5 fruit fly cellular contexts compared by ENCODE assay signal in the genomic region with DNA sequence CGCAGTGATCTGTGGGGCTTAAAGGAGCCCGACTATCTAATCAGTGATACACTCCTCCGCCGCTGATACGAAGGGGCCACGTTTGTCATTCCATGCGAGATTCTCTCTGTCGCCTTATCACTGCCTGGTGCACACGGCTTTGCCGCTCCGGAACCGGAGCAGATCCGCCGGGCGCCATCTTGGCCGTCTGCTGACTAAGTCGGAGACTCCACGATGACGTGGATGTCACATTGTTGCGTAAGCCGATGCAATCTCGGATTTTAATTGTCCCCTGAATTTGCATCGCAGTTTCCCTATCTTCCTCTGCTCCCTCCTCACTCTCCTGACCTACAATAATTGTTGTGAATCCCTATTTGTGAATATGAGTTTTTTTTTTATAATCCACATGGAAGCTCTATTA.
TF ChIP-seq lines count a peak whose summit lies in the region.

No protein-coding gene starts in this region.

- no peak for TF ChIP-seq CTCF in whole organism, embryonic (GFP tag; optimal IDR thresholded peaks at IDR 0.05; lab: Kevin White, UChicago)

TF ChIP-seq in whole organism, adult, 20 proteins besides CTCF, POLR2A, EP300 and RAD21:
- TF ChIP-seq CG5204 (GFP tag; optimal IDR thresholded peaks at IDR 0.05; lab: Kevin White, UChicago) (no peak), CG7045 (GFP tag; optimal IDR thresholded peaks at IDR 0.05; lab: Kevin White, UChicago) (no peak), Crg-1 (GFP tag; optimal IDR thresholded peaks at IDR 0.05; lab: Kevin White, UChicago) (no peak), cic (GFP tag; optimal IDR thresholded peaks at IDR 0.05; lab: Kevin White, UChicago) (no peak), toe (GFP tag; optimal IDR thresholded peaks at IDR 0.05; lab: Kevin White, UChicago) (no peak), kay (GFP tag; lab: Kevin White, UChicago; ENCODE audit: borderline replicate concordance) (peak; percentile 11), CG7101 (tag; optimal IDR thresholded peaks at IDR 0.05; lab: Kevin White, UChicago) (no peak), CG33017 (tag; optimal IDR thresholded peaks at IDR 0.05; lab: Kevin White, UChicago) (no peak), Mnt (GFP tag; optimal IDR thresholded peaks at IDR 0.05; lab: Kevin White, UChicago) (no peak)

TF ChIP-seq in whole organism, embryonic, 481 proteins besides CTCF, POLR2A, EP300 and RAD21:
- TF ChIP-seq MTF-1 (GFP tag; optimal IDR thresholded peaks at IDR 0.05; lab: Kevin White, UChicago; ENCODE audit: borderline replicate concordance) (peak; percentile 71), CG7745 (tag; optimal IDR thresholded peaks at IDR 0.05; lab: Kevin White, UChicago) (no peak), CG7839 (tag; optimal IDR thresholded peaks at IDR 0.05; lab: Kevin White, UChicago) (no peak), ssp (GFP tag; IDR thresholded peaks at IDR 0.05; lab: Robert Waterston, UW) (no peak), Deaf1 (tag; optimal IDR thresholded peaks at IDR 0.05; lab: Kevin White, UChicago) (no peak), cas (GFP tag; IDR thresholded peaks at IDR 0.05; lab: Robert Waterston, UW) (no peak), CG15514 (GFP tag; optimal IDR thresholded peaks at IDR 0.05; lab: Kevin White, UChicago) (peak; percentile 35), Pdp1 (GFP tag; optimal IDR thresholded peaks at IDR 0.05; lab: Kevin White, UChicago) (peak in 1 of 2 experiments; percentile 31), ara (GFP tag; IDR thresholded peaks at IDR 0.05; lab: Robert Waterston, UW) (no peak), jumu (GFP tag; optimal IDR thresholded peaks at IDR 0.05; lab: Kevin White, UChicago) (no peak), Dref (GFP tag; IDR thresholded peaks at IDR 0.05; lab: Robert Waterston, UW) (0 out of 2 replicates have a peak, but pooled peaks have one; percentile 8), CG8089 (GFP tag; optimal IDR thresholded peaks at IDR 0.05; lab: Kevin White, UChicago) (no peak), phol (tag; optimal IDR thresholded peaks at IDR 0.05; lab: Kevin White, UChicago) (peak; percentile 24), CG16863 (GFP tag; optimal IDR thresholded peaks at IDR 0.05; lab: Kevin White, UChicago) (no peak), grn (GFP tag; optimal IDR thresholded peaks at IDR 0.05; lab: Kevin White, UChicago) (peak; percentile 52), Lhr (GFP tag; optimal IDR thresholded peaks at IDR 0.05; lab: Kevin White, UChicago) (no peak), ro (GFP tag; IDR thresholded peaks at IDR 0.05; lab: Robert Waterston, UW) (no peak), CHES-1-like (GFP tag; optimal IDR thresholded peaks at IDR 0.05; lab: Kevin White, UChicago) (no peak), CG2116 (GFP tag; optimal IDR thresholded peaks at IDR 0.05; lab: Kevin White, UChicago) (no peak)

TF ChIP-seq in whole organism, prepupa, 60 proteins besides CTCF, POLR2A, EP300 and RAD21:
- TF ChIP-seq vri (GFP tag; optimal IDR thresholded peaks at IDR 0.05; lab: Kevin White, UChicago) (peak; percentile 82), fd59A (GFP tag; optimal IDR thresholded peaks at IDR 0.05; lab: Kevin White, UChicago) (no peak), CG8119 (GFP tag; IDR thresholded peaks at IDR 0.05; lab: Robert Waterston, UW) (0 out of 3 replicates have a peak, but pooled peaks have one; percentile 28), svp (GFP tag; lab: Kevin White, UChicago) (peak; percentile 57)
TF ChIP-seq in whole organism, prepupa: peak in this region for 3.

TF ChIP-seq in whole organism, pupa, 21 proteins besides CTCF, POLR2A, EP300 and RAD21:
- TF ChIP-seq Snoo (tag; optimal IDR thresholded peaks at IDR 0.05; lab: Kevin White, UChicago) (no peak), CG4496 (GFP tag; IDR thresholded peaks at IDR 0.05; lab: Robert Waterston, UW) (0 out of 3 replicates have a peak, but pooled peaks have one; percentile 26), CG13204 (GFP tag; optimal IDR thresholded peaks at IDR 0.05; lab: Kevin White, UChicago) (no peak)

TF ChIP-seq in whole organism, wandering third instar larva, 38 proteins besides CTCF, POLR2A, EP300 and RAD21:
- TF ChIP-seq Rel (GFP tag; optimal IDR thresholded peaks at IDR 0.05; lab: Kevin White, UChicago), result no peak
- TF ChIP-seq Rel (tag; optimal IDR thresholded peaks at IDR 0.05; lab: Kevin White, UChicago), result peak; percentile 91
- no peak for TF ChIP-seq foxo (GFP tag; optimal IDR thresholded peaks at IDR 0.05; lab: Kevin White, UChicago)
